Fruit fly (Drosophila melanogaster) whole organism, embryonic: ENCODE measurements around the gene Pex10.

Source experiments
- Asciz ChIP-seq: fragments of 200-800 bp; sonication (Bioruptor generic); optimal IDR thresholded peaks from 2 replicates; lab custom pipeline; 2017; ENCODE audit warnings: missing biosample characterization, mild to moderate bottlenecking, missing genetic modification characterization, missing genetic modification reagents
- B-H2 ChIP-seq: fragments of 200-800 bp; sonication (Bioruptor generic); optimal IDR thresholded peaks from 2 replicates; lab custom pipeline; 2018; ENCODE audit warnings: missing biosample characterization, mild to moderate bottlenecking, missing genetic modification characterization
- CG10543 ChIP-seq: fragments of 200-800 bp; sonication (Bioruptor generic); optimal IDR thresholded peaks from 3 replicates; lab custom pipeline; 2017; ENCODE audit warnings: missing biosample characterization, mild to moderate bottlenecking, missing genetic modification characterization, moderate library complexity
- CG11504 ChIP-seq: fragments of 200-800 bp; sonication (Bioruptor generic); optimal IDR thresholded peaks from 3 replicates; lab custom pipeline; 2019; ENCODE audit warnings: missing biosample characterization, mild to moderate bottlenecking, missing genetic modification characterization, moderate library complexity
- CG12071 ChIP-seq: fragments of 200-800 bp; sonication (Bioruptor generic); optimal IDR thresholded peaks from 3 replicates; lab custom pipeline; 2018; ENCODE audit warnings: missing biosample characterization, mild to moderate bottlenecking, missing genetic modification characterization
- CG12155 ChIP-seq: fragments of 200-800 bp; sonication (Bioruptor generic); optimal IDR thresholded peaks from 3 replicates; lab custom pipeline; 2016; ENCODE audit warnings: missing biosample characterization, missing genetic modification characterization
- CG13296 ChIP-seq: fragments of 200-800 bp; sonication (Bioruptor generic); optimal IDR thresholded peaks from 3 replicates; lab custom pipeline; 2018; ENCODE audit warnings: missing biosample characterization, mild to moderate bottlenecking, missing genetic modification characterization
- CG13775 ChIP-seq: fragments of 200-800 bp; sonication (Bioruptor generic); optimal IDR thresholded peaks from 3 replicates; lab custom pipeline; 2017; ENCODE audit warnings: missing biosample characterization, mild to moderate bottlenecking, missing genetic modification characterization
- CG13894 ChIP-seq: fragments of 200-800 bp; sonication (Bioruptor generic); optimal IDR thresholded peaks from 3 replicates; lab custom pipeline; 2018; ENCODE audit warnings: missing biosample characterization, mild to moderate bottlenecking, missing genetic modification characterization, moderate library complexity
- CG1603 ChIP-seq: fragments of 200-800 bp; sonication (Bioruptor generic); optimal IDR thresholded peaks from 2 replicates; lab custom pipeline; 2019; ENCODE audit warnings: missing biosample characterization, mild to moderate bottlenecking, missing genetic modification characterization, moderate library complexity
- CG17361 ChIP-seq: fragments of 200-800 bp; sonication (Bioruptor generic); IDR thresholded peaks from 3 replicates; pipeline ENCODE4 v1.3.6; 2022; ENCODE audit warnings: missing biosample characterization, missing genetic modification characterization
- CG17912 ChIP-seq: fragments of 200-800 bp; sonication (Bioruptor generic); optimal IDR thresholded peaks from 2 replicates; lab custom pipeline; 2018; ENCODE audit warnings: missing biosample characterization, mild to moderate bottlenecking, missing genetic modification characterization
- CG18599 ChIP-seq: fragments of 200-800 bp; sonication (Bioruptor generic); optimal IDR thresholded peaks from 3 replicates; lab custom pipeline; 2017; ENCODE audit warnings: missing biosample characterization, missing genetic modification characterization, mild to moderate bottlenecking, moderate library complexity, missing genetic modification reagents
- CG18619 ChIP-seq: fragments of 200-800 bp; sonication (Bioruptor generic); optimal IDR thresholded peaks from 3 replicates; lab custom pipeline; 2017; ENCODE audit warnings: missing biosample characterization, mild to moderate bottlenecking, missing genetic modification characterization
- CG2116 ChIP-seq: fragments of 200-800 bp; sonication (Bioruptor generic); optimal IDR thresholded peaks from 3 replicates; lab custom pipeline; 2018; ENCODE audit warnings: missing biosample characterization, mild to moderate bottlenecking, missing genetic modification characterization
- CG3838 ChIP-seq: fragments of 200-800 bp; sonication (Bioruptor generic); optimal IDR thresholded peaks from 3 replicates; lab custom pipeline; 2016; ENCODE audit warnings: missing biosample characterization, missing genetic modification characterization
- CG4328 ChIP-seq: fragments of 200-800 bp; sonication (Bioruptor generic); optimal IDR thresholded peaks from 3 replicates; lab custom pipeline; 2017; ENCODE audit warnings: missing biosample characterization, missing genetic modification reagents, missing genetic modification characterization
- CG4404 ChIP-seq: fragments of 200-800 bp; sonication (Bioruptor generic); IDR thresholded peaks from 2 replicates; pipeline ENCODE4 v1.3.6; 2022; ENCODE audit warnings: missing biosample characterization, missing genetic modification characterization
- CG6254 ChIP-seq: fragments of 200-800 bp; sonication (Bioruptor generic); optimal IDR thresholded peaks from 3 replicates; lab custom pipeline; 2017; ENCODE audit warnings: mild to moderate bottlenecking, missing biosample characterization, missing genetic modification reagents, missing genetic modification characterization
- CG8281 ChIP-seq: fragments of 200-800 bp; sonication (Bioruptor generic); optimal IDR thresholded peaks from 2 replicates; lab custom pipeline; 2018; ENCODE audit warnings: missing biosample characterization, mild to moderate bottlenecking, missing genetic modification characterization, moderate library complexity
- CG8359 ChIP-seq: fragments of 200-800 bp; sonication (Bioruptor generic); optimal IDR thresholded peaks from 2 replicates; lab custom pipeline; 2017; ENCODE audit warnings: missing biosample characterization, mild to moderate bottlenecking, missing genetic modification characterization, borderline replicate concordance
- CrebB ChIP-seq: fragments of 200-800 bp; sonication (Bioruptor generic); optimal IDR thresholded peaks from 3 replicates; lab custom pipeline; 2018; ENCODE audit warnings: missing biosample characterization, mild to moderate bottlenecking, missing genetic modification characterization
- Dbx ChIP-seq: fragments of 200-800 bp; sonication (Bioruptor generic); IDR thresholded peaks from 3 replicates; pipeline ENCODE4 v1.3.6; 2022; ENCODE audit warnings: missing biosample characterization, missing genetic modification characterization
- Dref ChIP-seq: fragments of 200-800 bp; sonication (Bioruptor generic); IDR thresholded peaks from 2 replicates; pipeline ENCODE4 v1.3.6; 2022; ENCODE audit warnings: missing biosample characterization, missing genetic modification characterization
- H2.0 ChIP-seq: fragments of 200-800 bp; sonication (Bioruptor generic); IDR thresholded peaks from 2 replicates; pipeline ENCODE4 v1.3.6; 2022; ENCODE audit warnings: missing biosample characterization, missing genetic modification characterization
- HmgZ ChIP-seq: fragments of 200-800 bp; sonication (Bioruptor generic); optimal IDR thresholded peaks from 2 replicates; lab custom pipeline; 2018; ENCODE audit warnings: missing biosample characterization, mild to moderate bottlenecking, missing genetic modification characterization
- Hmx ChIP-seq: fragments of 200-800 bp; sonication (Bioruptor generic); optimal IDR thresholded peaks from 2 replicates; lab custom pipeline; 2016; ENCODE audit warnings: missing biosample characterization, missing genetic modification characterization
- Hr78 ChIP-seq, 2 experiments: fragments of 200-800 bp in 1 of 2; fragments of >200 bp in 1 of 2; sonication (Bioruptor generic) in 1 of 2; optimal IDR thresholded peaks; 2 replicates each; lab custom pipeline; 2017 to 2019; ENCODE audit warnings: missing biosample characterization in 2 of 2, missing genetic modification characterization in 2 of 2, mild to moderate bottlenecking in 1 of 2, moderate library complexity in 1 of 2
- Lim3 ChIP-seq: fragments of 200-800 bp; sonication (Bioruptor generic); IDR thresholded peaks from 2 replicates; pipeline ENCODE4 v1.3.6; 2022; ENCODE audit warnings: missing biosample characterization, missing genetic modification characterization
- Mrtf ChIP-seq: fragments of 200-800 bp; sonication (Bioruptor generic); IDR thresholded peaks from 3 replicates; pipeline ENCODE4 v1.3.6; 2022; ENCODE audit warnings: missing biosample characterization, missing genetic modification characterization
- Nf-YC ChIP-seq: fragments of 200-800 bp; optimal IDR thresholded peaks from 3 replicates; lab custom pipeline; 2019; ENCODE audit warnings: missing biosample characterization, mild to moderate bottlenecking, missing genetic modification characterization, moderate library complexity
- Opbp ChIP-seq: fragments of 200-800 bp; sonication (Bioruptor generic); IDR thresholded peaks from 3 replicates; pipeline ENCODE4 v1.3.6; 2022; ENCODE audit warnings: missing biosample characterization, missing genetic modification characterization; ENCODE audit not compliant: partially characterized antibody
- Ptx1 ChIP-seq: fragments of 200-800 bp; sonication (Bioruptor generic); IDR thresholded peaks from 2 replicates; pipeline ENCODE4 v1.3.6; 2022; ENCODE audit warnings: missing biosample characterization, missing genetic modification characterization
- Rx ChIP-seq: fragments of 200-800 bp; sonication (Bioruptor generic); IDR thresholded peaks from 2 replicates; pipeline ENCODE4 v1.3.6; 2022; ENCODE audit warnings: missing biosample characterization, missing genetic modification characterization
- Stat92E ChIP-seq, 3 experiments: fragments of >200 bp in 2 of 3; fragments of 200-800 bp in 1 of 3; sonication (Bioruptor generic) in 1 of 3; optimal IDR thresholded peaks; 2 replicates each; lab custom pipeline; 2017 to 2019; ENCODE audit warnings: missing biosample characterization in 3 of 3, missing genetic modification characterization in 3 of 3, mild to moderate bottlenecking in 1 of 3, moderate library complexity in 1 of 3
- Vsx1 ChIP-seq: fragments of 200-800 bp; sonication (Bioruptor generic); optimal IDR thresholded peaks from 2 replicates; lab custom pipeline; 2017; ENCODE audit warnings: missing biosample characterization, mild to moderate bottlenecking, missing genetic modification characterization, missing genetic modification reagents
- btn ChIP-seq: fragments of 200-800 bp; sonication (Bioruptor generic); optimal IDR thresholded peaks from 2 replicates; lab custom pipeline; 2016; ENCODE audit warnings: missing biosample characterization, missing genetic modification characterization
- cad ChIP-seq: fragments of >200 bp; optimal IDR thresholded peaks from 2 replicates; lab custom pipeline; 2017; ENCODE audit warnings: missing biosample characterization, missing genetic modification characterization
- da ChIP-seq: fragments of 200-800 bp; sonication (Bioruptor generic); optimal IDR thresholded peaks from 2 replicates; lab custom pipeline; 2016; ENCODE audit warnings: missing biosample characterization, missing genetic modification characterization
- exex ChIP-seq: fragments of 200-800 bp; sonication (Bioruptor generic); optimal IDR thresholded peaks from 4 replicates; lab custom pipeline; 2018; ENCODE audit warnings: missing biosample characterization, mild to moderate bottlenecking, missing genetic modification characterization, moderate library complexity
- eyg ChIP-seq: fragments of 200-800 bp; sonication (Bioruptor generic); optimal IDR thresholded peaks from 3 replicates; lab custom pipeline; 2016; ENCODE audit warnings: missing biosample characterization, missing genetic modification characterization
- ham ChIP-seq: fragments of 200-800 bp; sonication (Bioruptor generic); IDR thresholded peaks from 2 replicates; pipeline ENCODE4 v1.3.6; 2022; ENCODE audit warnings: missing biosample characterization, missing genetic modification characterization
- inv ChIP-seq: fragments of 200-800 bp; sonication (Bioruptor generic); IDR thresholded peaks from 2 replicates; pipeline ENCODE4 v1.3.6; 2022; ENCODE audit warnings: missing biosample characterization, missing genetic modification characterization; ENCODE audit not compliant: partially characterized antibody
- mld ChIP-seq: fragments of 200-800 bp; sonication (Bioruptor generic); IDR thresholded peaks from 3 replicates; pipeline ENCODE4 v1.3.6; 2022; ENCODE audit warnings: missing biosample characterization, missing genetic modification characterization; ENCODE audit not compliant: partially characterized antibody
- nau ChIP-seq: fragments of 200-800 bp; sonication (Bioruptor generic); optimal IDR thresholded peaks from 3 replicates; lab custom pipeline; 2017; ENCODE audit warnings: missing biosample characterization, mild to moderate bottlenecking, missing genetic modification characterization, missing genetic modification reagents
- pfk ChIP-seq: fragments of 200-800 bp; sonication (Bioruptor generic); optimal IDR thresholded peaks from 2 replicates; lab custom pipeline; 2018; ENCODE audit warnings: missing biosample characterization, mild to moderate bottlenecking, missing genetic modification characterization, moderate library complexity
- rib ChIP-seq: fragments of 200-800 bp; sonication (Bioruptor generic); IDR thresholded peaks from 2 replicates; pipeline ENCODE4 v1.3.6; 2022; ENCODE audit warnings: missing biosample characterization, missing genetic modification characterization
- seq ChIP-seq: fragments of 200-800 bp; sonication (Bioruptor generic); IDR thresholded peaks from 2 replicates; pipeline ENCODE4 v1.3.6; 2022; ENCODE audit warnings: missing biosample characterization, missing genetic modification characterization
- shn ChIP-seq: fragments of 200-800 bp; sonication (Bioruptor generic); optimal IDR thresholded peaks from 3 replicates; lab custom pipeline; 2016; ENCODE audit warnings: missing biosample characterization, missing genetic modification characterization

Pex10 gene

DNA sequence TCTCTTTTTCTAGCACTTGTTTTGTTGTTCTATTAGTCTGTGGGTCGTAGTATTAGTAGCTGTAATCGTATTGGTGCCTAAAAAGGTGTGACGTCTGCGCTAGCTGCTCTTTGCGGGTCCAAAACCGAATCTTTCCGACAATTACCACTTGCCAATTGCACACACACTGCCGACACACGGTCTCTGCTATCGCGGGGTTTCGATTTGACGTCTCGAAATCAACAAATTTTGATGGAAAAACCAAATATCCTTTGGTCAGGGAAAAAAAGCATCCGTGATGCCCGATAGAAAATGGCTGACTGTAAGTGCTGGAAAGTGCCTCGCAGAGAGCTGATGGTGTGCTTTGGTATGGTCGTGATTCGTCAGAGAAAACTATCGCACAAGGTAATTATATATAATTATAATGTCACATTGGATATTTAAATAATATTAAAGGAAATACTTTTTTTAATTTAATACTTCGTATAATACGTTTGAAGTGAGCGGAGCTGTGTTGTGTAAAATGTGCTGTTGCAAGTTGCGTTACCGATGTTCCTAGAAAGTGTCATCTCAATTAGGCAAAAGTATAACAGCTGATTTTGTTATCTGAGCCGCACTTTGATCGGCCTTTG is at the start of gene Pex10, which contains the start of gene CG12099 (continued):
- peak; percentile 80 for TF ChIP-seq CG1603
- TF ChIP-seq CG12071 = peak; percentile 10
- TF ChIP-seq CG6254 = peak; percentile 62
- TF ChIP-seq shn (GFP tag; lab: Kevin White, UChicago) = peak; percentile 57
- peak; percentile 59 for TF ChIP-seq CG3838 (GFP tag; lab: Kevin White, UChicago)
- peak; percentile 91 for TF ChIP-seq B-H2 (GFP tag; lab: Kevin White, UChicago)
- TF ChIP-seq Rx (GFP tag; lab: Robert Waterston, UW) = peak; percentile 83
- TF ChIP-seq CG17361 (GFP tag; lab: Robert Waterston, UW) = peak; percentile 93
- TF ChIP-seq Opbp (GFP tag; lab: Robert Waterston, UW) = peak; percentile 85
- peak; percentile 84; the same call in 2 of the 3 replicates for TF ChIP-seq Mrtf (GFP tag; lab: Robert Waterston, UW)
- peak; percentile 91 for TF ChIP-seq H2.0 (GFP tag; lab: Robert Waterston, UW)
- peak; percentile 52 for TF ChIP-seq Dref
- TF ChIP-seq btn (GFP tag; lab: Kevin White, UChicago) = no peak
- no peak for TF ChIP-seq exex (tag; lab: Kevin White, UChicago)
- peak; percentile 95 for TF ChIP-seq CG4404
- TF ChIP-seq CG11504 (tag; lab: Kevin White, UChicago) = no peak
- peak; percentile 86 for TF ChIP-seq Nf-YC
- TF ChIP-seq CG18619 = peak; percentile 83
- TF ChIP-seq HmgZ = peak; percentile 84
- TF ChIP-seq CG10543 (GFP tag; lab: Kevin White, UChicago) = peak; percentile 92
- TF ChIP-seq Lim3 (GFP tag; lab: Robert Waterston, UW) = peak; percentile 72
- peak; percentile 85 for TF ChIP-seq CG2116
- no peak for TF ChIP-seq CG8281
- peak; percentile 88 for TF ChIP-seq CG12155 (GFP tag; lab: Kevin White, UChicago)
- TF ChIP-seq eyg = no peak
- peak in 1 of 3 experiments; percentile 56 for TF ChIP-seq Stat92E (GFP tag; optimal IDR thresholded peaks at IDR 0.05; lab: Kevin White, UChicago)
- peak; percentile 89 for TF ChIP-seq CG18599 (GFP tag; lab: Kevin White, UChicago)
- peak; percentile 95 for TF ChIP-seq Ptx1 (GFP tag; lab: Robert Waterston, UW)
- no peak for TF ChIP-seq CG13894 (tag; lab: Kevin White, UChicago)
- peak; percentile 15 for TF ChIP-seq CG8359
- peak; percentile 80; the same call in 2 of the 3 replicates for TF ChIP-seq mld (GFP tag; lab: Robert Waterston, UW)
- no peak for TF ChIP-seq Vsx1
- TF ChIP-seq rib (GFP tag; lab: Robert Waterston, UW) = peak; percentile 85
- TF ChIP-seq pfk (GFP tag; lab: Kevin White, UChicago) = peak; percentile 42
- TF ChIP-seq CG17912 (GFP tag; lab: Kevin White, UChicago) = peak; percentile 46
- TF ChIP-seq cad (GFP tag; lab: Kevin White, UChicago) = no peak
- TF ChIP-seq nau (GFP tag; lab: Kevin White, UChicago) = no peak
- no peak for TF ChIP-seq Hr78 (GFP tag; optimal IDR thresholded peaks at IDR 0.05; lab: Kevin White, UChicago)
- peak; percentile 80 for TF ChIP-seq CG13296 (GFP tag; lab: Kevin White, UChicago)
- TF ChIP-seq CrebB = peak; percentile 72
- TF ChIP-seq CG4328 = peak; percentile 76
- TF ChIP-seq seq (GFP tag; lab: Robert Waterston, UW) = peak; percentile 72; the same call in 1 of the 2 replicates
- peak; percentile 77; the same call in 1 of the 2 replicates for TF ChIP-seq ham (GFP tag; lab: Robert Waterston, UW)
- peak; percentile 94 for TF ChIP-seq Dbx
- no peak for TF ChIP-seq Asciz
- no peak for TF ChIP-seq da (GFP tag; lab: Kevin White, UChicago)
- TF ChIP-seq CG13775 (GFP tag; lab: Kevin White, UChicago) = peak; percentile 94
- no peak for TF ChIP-seq Hmx (GFP tag; lab: Kevin White, UChicago)
- TF ChIP-seq inv (GFP tag; lab: Robert Waterston, UW) = peak; percentile 90
